Fruit fly (Drosophila melanogaster) whole organism, embryonic: ENCODE measurements around the gene net.

Source experiments
- ATbp ChIP-seq: fragments of 200-800 bp; sonication (Bioruptor generic); optimal IDR thresholded peaks from 2 replicates; lab custom pipeline; 2017; ENCODE audit warnings: missing biosample characterization, mild to moderate bottlenecking, missing genetic modification characterization, missing genetic modification reagents
- Ada2b ChIP-seq: fragments of 200-800 bp; sonication (Bioruptor generic); IDR thresholded peaks from 2 replicates; pipeline ENCODE4 v1.3.6; 2022; ENCODE audit warnings: missing biosample characterization, missing genetic modification characterization
- Bdp1 ChIP-seq: fragments of 200-800 bp; sonication (Bioruptor generic); optimal IDR thresholded peaks from 3 replicates; lab custom pipeline; 2016; ENCODE audit warnings: missing biosample characterization, missing genetic modification characterization
- BtbVII ChIP-seq: fragments of 200-800 bp; sonication (Bioruptor generic); optimal IDR thresholded peaks from 3 replicates; lab custom pipeline; 2017; ENCODE audit warnings: missing biosample characterization, mild to moderate bottlenecking, missing genetic modification characterization
- Bteb2 ChIP-seq: fragments of 200-800 bp; sonication (Bioruptor generic); optimal IDR thresholded peaks from 2 replicates; lab custom pipeline; 2016; ENCODE audit warnings: missing biosample characterization, missing genetic modification characterization
- CG1024 ChIP-seq: fragments of 200-800 bp; sonication (Bioruptor generic); IDR thresholded peaks from 2 replicates; pipeline ENCODE4 v1.3.6; 2022; ENCODE audit warnings: missing biosample characterization, missing genetic modification characterization
- CG10366 ChIP-seq: fragments of 200-800 bp; sonication (Bioruptor generic); IDR thresholded peaks from 2 replicates; pipeline ENCODE4 v1.3.6; 2022; ENCODE audit warnings: missing biosample characterization, missing genetic modification characterization
- CG10654 ChIP-seq: fragments of 200-800 bp; sonication (Bioruptor generic); optimal IDR thresholded peaks from 2 replicates; lab custom pipeline; 2016; ENCODE audit warnings: missing biosample characterization, missing genetic modification characterization
- CG10959 ChIP-seq: fragments of 200-800 bp; sonication (Bioruptor generic); IDR thresholded peaks from 2 replicates; pipeline ENCODE4 v1.3.6; 2022; ENCODE audit warnings: missing biosample characterization, missing genetic modification characterization
- CG11456 ChIP-seq: fragments of 200-800 bp; sonication (Bioruptor generic); IDR thresholded peaks from 3 replicates; pipeline ENCODE4 v1.3.6; 2022; ENCODE audit warnings: missing biosample characterization, missing genetic modification characterization
- CG11696 ChIP-seq: fragments of 200-800 bp; sonication (Bioruptor generic); IDR thresholded peaks from 2 replicates; pipeline ENCODE4 v1.3.6; 2022; ENCODE audit warnings: missing biosample characterization, missing genetic modification characterization
- CG12391 ChIP-seq: fragments of 200-800 bp; sonication (Bioruptor generic); optimal IDR thresholded peaks from 3 replicates; lab custom pipeline; 2018; ENCODE audit warnings: missing biosample characterization, mild to moderate bottlenecking, missing genetic modification characterization, moderate library complexity
- CG12744 ChIP-seq: fragments of 200-800 bp; sonication (Bioruptor generic); optimal IDR thresholded peaks from 2 replicates; lab custom pipeline; 2016; ENCODE audit warnings: missing biosample characterization, missing genetic modification characterization
- CG12942 ChIP-seq: fragments of 200-800 bp; sonication (Bioruptor generic); optimal IDR thresholded peaks from 3 replicates; lab custom pipeline; 2016; ENCODE audit warnings: missing biosample characterization, missing genetic modification characterization
- CG17802 ChIP-seq: fragments of 200-800 bp; sonication (Bioruptor generic); optimal IDR thresholded peaks from 2 replicates; lab custom pipeline; 2018; ENCODE audit warnings: missing biosample characterization, mild to moderate bottlenecking, missing genetic modification characterization, moderate library complexity
- CG18619 ChIP-seq: fragments of 200-800 bp; sonication (Bioruptor generic); optimal IDR thresholded peaks from 3 replicates; lab custom pipeline; 2017; ENCODE audit warnings: missing biosample characterization, mild to moderate bottlenecking, missing genetic modification characterization
- CG33557 ChIP-seq: fragments of 200-800 bp; sonication (Bioruptor generic); optimal IDR thresholded peaks from 2 replicates; lab custom pipeline; 2019; ENCODE audit warnings: missing biosample characterization, mild to moderate bottlenecking, missing genetic modification characterization, moderate library complexity
- CG3726 ChIP-seq: fragments of 200-800 bp; sonication (Bioruptor generic); IDR thresholded peaks from 3 replicates; pipeline ENCODE4, ENCODE4 v1.3.6; 2022; ENCODE audit warnings: missing biosample characterization, missing genetic modification characterization
- CG42726 ChIP-seq: fragments of 200-800 bp; sonication (Bioruptor generic); IDR thresholded peaks from 2 replicates; pipeline ENCODE4 v1.3.6; 2022; ENCODE audit warnings: missing biosample characterization, missing genetic modification characterization; ENCODE audit not compliant: partially characterized antibody
- CG7271 ChIP-seq: fragments of 200-800 bp; sonication (Bioruptor generic); optimal IDR thresholded peaks from 2 replicates; lab custom pipeline; 2018; ENCODE audit warnings: missing biosample characterization, mild to moderate bottlenecking, missing genetic modification characterization, moderate library complexity
- CG9876 ChIP-seq: fragments of 200-800 bp; sonication (Bioruptor generic); optimal IDR thresholded peaks from 2 replicates; lab custom pipeline; 2016; ENCODE audit warnings: missing biosample characterization, missing genetic modification characterization
- CTCF ChIP-seq: fragments of 200-800 bp; sonication (Bioruptor generic); optimal IDR thresholded peaks from 2 replicates; lab custom pipeline; 2017; ENCODE audit warnings: missing biosample characterization, mild to moderate bottlenecking, missing genetic modification characterization, moderate library complexity
- Camta ChIP-seq: fragments of 200-800 bp; sonication (Bioruptor generic); optimal IDR thresholded peaks from 2 replicates; lab custom pipeline; 2016; ENCODE audit warnings: missing biosample characterization, missing genetic modification characterization
- CkIIα-i1 ChIP-seq: fragments of 200-800 bp; sonication (Bioruptor generic); IDR thresholded peaks from 2 replicates; pipeline ENCODE4 v1.3.6; 2022; ENCODE audit warnings: missing biosample characterization, missing genetic modification characterization
- Dip2 ChIP-seq: fragments of 200-800 bp; sonication (Bioruptor generic); IDR thresholded peaks from 2 replicates; pipeline ENCODE4 v1.3.6; 2022; ENCODE audit warnings: missing biosample characterization, missing genetic modification characterization
- Dip3 ChIP-seq: fragments of 200-800 bp; sonication (Bioruptor generic); optimal IDR thresholded peaks from 3 replicates; lab custom pipeline; 2016; ENCODE audit warnings: missing biosample characterization, missing genetic modification characterization
- Eip74EF ChIP-seq, 2 experiments: fragments of 200-800 bp in 1 of 2; fragments of >200 bp in 1 of 2; sonication (Bioruptor generic) in 1 of 2; optimal IDR thresholded peaks; 2 replicates each; lab custom pipeline; 2017 to 2019; ENCODE audit warnings: missing biosample characterization in 2 of 2, missing genetic modification characterization in 2 of 2, mild to moderate bottlenecking in 1 of 2, moderate library complexity in 1 of 2
- Ets97D ChIP-seq: fragments of 200-800 bp; sonication (Bioruptor generic); optimal IDR thresholded peaks from 3 replicates; lab custom pipeline; 2016; ENCODE audit warnings: missing biosample characterization, missing genetic modification characterization
- Hr78 ChIP-seq, 2 experiments: fragments of 200-800 bp in 1 of 2; fragments of >200 bp in 1 of 2; sonication (Bioruptor generic) in 1 of 2; optimal IDR thresholded peaks; 2 replicates each; lab custom pipeline; 2017 to 2019; ENCODE audit warnings: missing biosample characterization in 2 of 2, missing genetic modification characterization in 2 of 2, mild to moderate bottlenecking in 1 of 2, moderate library complexity in 1 of 2
- Jarid2 ChIP-seq: fragments of 200-800 bp; sonication (Bioruptor generic); optimal IDR thresholded peaks from 3 replicates; lab custom pipeline; 2017; ENCODE audit warnings: mild to moderate bottlenecking, missing biosample characterization, missing genetic modification reagents, missing genetic modification characterization
- Lhr ChIP-seq: fragments of 200-800 bp; sonication (Bioruptor generic); optimal IDR thresholded peaks from 3 replicates; lab custom pipeline; 2017; ENCODE audit warnings: mild to moderate bottlenecking, missing biosample characterization, missing genetic modification reagents, missing genetic modification characterization
- Taf1 ChIP-seq: fragments of 200-800 bp; sonication (Bioruptor generic); IDR thresholded peaks from 2 replicates; pipeline ENCODE4 v1.3.6; 2022; ENCODE audit warnings: missing biosample characterization, missing genetic modification characterization
- Xbp1 ChIP-seq: fragments of 200-800 bp; sonication (Bioruptor generic); optimal IDR thresholded peaks from 3 replicates; lab custom pipeline; 2016; ENCODE audit warnings: missing biosample characterization, mild to moderate bottlenecking, missing genetic modification characterization
- YL-1 ChIP-seq: fragments of 200-800 bp; sonication (Bioruptor generic); optimal IDR thresholded peaks from 3 replicates; lab custom pipeline; 2017; ENCODE audit warnings: missing biosample characterization, mild to moderate bottlenecking, missing genetic modification characterization
- ab ChIP-seq: fragments of 200-800 bp; sonication (Bioruptor generic); optimal IDR thresholded peaks from 2 replicates; lab custom pipeline; 2016; ENCODE audit warnings: missing biosample characterization, missing genetic modification characterization
- aop ChIP-seq: fragments of 200-800 bp; sonication (Bioruptor generic); IDR thresholded peaks from 2 replicates; pipeline ENCODE4 v1.3.6; 2022; ENCODE audit warnings: missing biosample characterization, missing genetic modification characterization
- cad ChIP-seq: fragments of >200 bp; optimal IDR thresholded peaks from 2 replicates; lab custom pipeline; 2017; ENCODE audit warnings: missing biosample characterization, missing genetic modification characterization
- chif ChIP-seq, 2 experiments: fragments of 200-800 bp; sonication (Bioruptor generic); optimal IDR thresholded peaks; 3 replicates each; lab custom pipeline; 2016; ENCODE audit warnings: missing biosample characterization in 2 of 2, missing genetic modification characterization in 2 of 2
- esg ChIP-seq: fragments of 200-800 bp; sonication (Bioruptor generic); conservative IDR thresholded peaks from 2 replicates; pipeline ENCODE4 v1.3.6; 2022; ENCODE audit warnings: missing biosample characterization, missing genetic modification characterization
- gce ChIP-seq: fragments of 200-800 bp; sonication (Bioruptor generic); IDR thresholded peaks from 3 replicates; pipeline ENCODE4 v1.3.6; 2022; ENCODE audit warnings: missing biosample characterization, missing genetic modification characterization
- her ChIP-seq: fragments of 200-800 bp; sonication (Bioruptor generic); optimal IDR thresholded peaks from 2 replicates; lab custom pipeline; 2016; ENCODE audit warnings: missing biosample characterization, missing genetic modification characterization
- hth ChIP-seq: fragments of >200 bp; optimal IDR thresholded peaks from 2 replicates; lab custom pipeline; 2017; ENCODE audit warnings: inconsistent platforms
- lab ChIP-seq: fragments of 200-800 bp; sonication (Bioruptor generic); optimal IDR thresholded peaks from 3 replicates; lab custom pipeline; 2017; ENCODE audit warnings: missing biosample characterization, missing genetic modification characterization, mild to moderate bottlenecking, moderate library complexity, missing genetic modification reagents
- lilli ChIP-seq: fragments of 200-800 bp; sonication (Bioruptor generic); optimal IDR thresholded peaks from 3 replicates; lab custom pipeline; 2016; ENCODE audit warnings: missing biosample characterization, missing genetic modification characterization
- onecut ChIP-seq: fragments of 200-800 bp; sonication (Bioruptor generic); IDR thresholded peaks from 2 replicates; pipeline ENCODE4 v1.3.6; 2022; ENCODE audit warnings: missing biosample characterization, missing genetic modification characterization
- prd ChIP-seq, 3 experiments: fragments of >200 bp in 2 of 3; fragments of 200-800 bp in 1 of 3; sonication (Bioruptor generic) in 1 of 3; optimal IDR thresholded peaks in 2 of 3; IDR thresholded peaks in 1 of 3; 2 replicates in 2 of 3; 3 replicates in 1 of 3; pipeline versions ENCODE4 v1.3.6 to Lab custom; 2017 to 2022; ENCODE audit warnings: missing biosample characterization in 1 of 3, missing genetic modification characterization in 1 of 3
- salm ChIP-seq: fragments of 200-800 bp; sonication (Bioruptor generic); optimal IDR thresholded peaks from 2 replicates; lab custom pipeline; 2018; ENCODE audit warnings: missing biosample characterization, mild to moderate bottlenecking, missing genetic modification characterization
- tgo ChIP-seq: fragments of 200-800 bp; sonication (Bioruptor generic); IDR thresholded peaks from 3 replicates; pipeline ENCODE4 v1.3.6; 2022; ENCODE audit warnings: missing biosample characterization, missing genetic modification characterization
- tll ChIP-seq, 2 experiments: fragments of 200-800 bp in 1 of 2; fragments of >200 bp in 1 of 2; sonication (Bioruptor generic) in 1 of 2; optimal IDR thresholded peaks; 2 replicates each; lab custom pipeline; 2017 to 2019; ENCODE audit warnings: missing biosample characterization in 2 of 2, missing genetic modification characterization in 2 of 2, mild to moderate bottlenecking in 1 of 2, moderate library complexity in 1 of 2
- vfl ChIP-seq: fragments of 200-800 bp; sonication (Bioruptor generic); optimal IDR thresholded peaks from 2 replicates; lab custom pipeline; 2016; ENCODE audit warnings: missing biosample characterization, missing genetic modification characterization
- z ChIP-seq: fragments of 200-800 bp; sonication (Bioruptor generic); IDR thresholded peaks from 3 replicates; pipeline ENCODE4 v1.3.6; 2022; ENCODE audit warnings: missing biosample characterization, missing genetic modification characterization

The net gene

DNA sequence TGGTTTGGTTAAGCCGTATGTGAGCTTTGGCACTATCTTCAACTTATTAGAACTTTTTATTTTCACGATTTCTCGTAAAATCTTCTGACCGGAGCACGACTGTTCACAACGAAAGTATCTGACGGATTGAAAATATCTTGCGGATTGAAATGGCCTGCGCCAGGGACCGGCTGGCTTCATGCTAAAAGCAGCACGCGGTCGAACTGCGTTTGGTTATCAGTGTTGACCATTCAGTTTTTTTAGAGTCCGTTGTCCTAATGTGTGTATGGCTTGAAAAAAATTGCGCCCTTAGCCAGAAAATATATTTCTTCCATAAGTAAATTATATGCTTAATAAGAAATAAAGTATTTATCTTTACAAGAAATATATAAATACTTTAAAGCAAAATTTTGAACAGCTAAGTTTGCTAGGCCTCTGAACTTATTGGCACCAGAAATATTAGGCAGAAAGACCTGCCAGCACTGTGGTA, at the start of gene net (continued):
- peak; percentile 71 for TF ChIP-seq CG18619
- TF ChIP-seq CG11456 (GFP tag; lab: Robert Waterston, UW) = no peak
- peak; percentile 19 for TF ChIP-seq CTCF (GFP tag; lab: Kevin White, UChicago)
- no peak for TF ChIP-seq Bteb2
- no peak for TF ChIP-seq CG12744
- TF ChIP-seq BtbVII (GFP tag; lab: Kevin White, UChicago) = peak; percentile 77
- TF ChIP-seq gce (GFP tag; lab: Robert Waterston, UW) = no peak
- peak; percentile 26; the same call in 1 of the 2 replicates for TF ChIP-seq CG10366 (GFP tag; lab: Robert Waterston, UW)
- TF ChIP-seq lab (GFP tag; lab: Kevin White, UChicago) = peak; percentile 86
- TF ChIP-seq Dip2 (GFP tag; lab: Robert Waterston, UW) = no peak
- no peak for TF ChIP-seq aop (GFP tag; lab: Robert Waterston, UW)
- TF ChIP-seq Ets97D (GFP tag; lab: Kevin White, UChicago) = no peak
- no peak for TF ChIP-seq CkIIα-i1
- peak; percentile 25 for TF ChIP-seq Lhr (GFP tag; lab: Kevin White, UChicago)
- peak; percentile 70 for TF ChIP-seq salm (tag; lab: Kevin White, UChicago)
- no peak for TF ChIP-seq z (GFP tag; lab: Robert Waterston, UW)
- TF ChIP-seq CG33557 (GFP tag; lab: Kevin White, UChicago) = peak; percentile 73
- TF ChIP-seq chif (GFP tag; optimal IDR thresholded peaks at IDR 0.05; lab: Kevin White, UChicago) = no peak
- TF ChIP-seq vfl (GFP tag; lab: Kevin White, UChicago) = no peak
- TF ChIP-seq Jarid2 (GFP tag; lab: Kevin White, UChicago) = peak; percentile 57
- TF ChIP-seq CG17802 (tag; lab: Kevin White, UChicago) = peak; percentile 15
- TF ChIP-seq CG10959 (GFP tag; lab: Robert Waterston, UW) = no peak
- no peak for TF ChIP-seq ab (GFP tag; lab: Kevin White, UChicago)
- peak; percentile 17 for TF ChIP-seq CG10654
- peak; percentile 1 for TF ChIP-seq her (GFP tag; lab: Kevin White, UChicago)
- TF ChIP-seq CG7271 (tag; lab: Kevin White, UChicago) = no peak
- TF ChIP-seq prd (optimal IDR thresholded peaks at IDR 0.05; lab: Kevin White, UChicago) = no peak
- TF ChIP-seq prd (GFP tag; IDR thresholded peaks at IDR 0.05; lab: Robert Waterston, UW) = peak; percentile 57; the same call in 1 of the 3 replicates
- peak; percentile 27 for TF ChIP-seq YL-1 (GFP tag; lab: Kevin White, UChicago)
- TF ChIP-seq Camta (GFP tag; lab: Kevin White, UChicago) = no peak
- peak in 1 of 2 experiments; percentile 52 for TF ChIP-seq Hr78 (GFP tag; optimal IDR thresholded peaks at IDR 0.05; lab: Kevin White, UChicago)
- no peak for TF ChIP-seq CG11696 (GFP tag; lab: Robert Waterston, UW)
- peak; percentile 47; the same call in 1 of the 2 replicates for TF ChIP-seq Ada2b
- peak; percentile 54 for TF ChIP-seq Xbp1 (GFP tag; lab: Kevin White, UChicago)
- TF ChIP-seq lilli (GFP tag; lab: Kevin White, UChicago) = peak; percentile 56
- TF ChIP-seq CG42726 (GFP tag; lab: Robert Waterston, UW) = peak; percentile 26; the same call in 1 of the 2 replicates
- peak; percentile 51; the same call in 1 of the 3 replicates for TF ChIP-seq tgo
- peak; percentile 34; the same call in 1 of the 2 replicates for TF ChIP-seq esg (GFP tag; lab: Robert Waterston, UW)
- TF ChIP-seq CG3726 (GFP tag; lab: Robert Waterston, UW) = no peak
- peak; percentile 39 for TF ChIP-seq ATbp (GFP tag; lab: Kevin White, UChicago)
- no peak for TF ChIP-seq cad
- TF ChIP-seq Bdp1 (GFP tag; lab: Kevin White, UChicago) = no peak
- peak in 1 of 2 experiments; percentile 64 for TF ChIP-seq Eip74EF (GFP tag; optimal IDR thresholded peaks at IDR 0.05; lab: Kevin White, UChicago)
- TF ChIP-seq CG1024 (GFP tag; lab: Robert Waterston, UW) = no peak
- no peak for TF ChIP-seq Taf1
- TF ChIP-seq Dip3 (GFP tag; lab: Kevin White, UChicago) = no peak
- no peak for TF ChIP-seq tll (GFP tag; optimal IDR thresholded peaks at IDR 0.05; lab: Kevin White, UChicago)
- TF ChIP-seq CG12942 (GFP tag; lab: Kevin White, UChicago) = no peak
- peak; percentile 40 for TF ChIP-seq onecut
- TF ChIP-seq CG9876 = no peak
- TF ChIP-seq hth (lab: Kevin White, UChicago) = no peak
- TF ChIP-seq CG12391 (tag; lab: Kevin White, UChicago) = peak; percentile 82
